Worm (Caenorhabditis elegans): ENCODE results near the gene cutl-17.

Gene cutl-17

ce11 chrIV:9408004-9408403, 49.3 kb downstream of the cutl-17 start, which contains the start of gene F56D5.5:
TSS of gene F56D5.5 (minus strand) at chrIV:9408104.
- TF ChIP-seq madf-2 (tag; optimal IDR thresholded peaks at IDR 0.05) (no peak), ttx-3 (tag; optimal IDR thresholded peaks at IDR 0.05) (no peak), unc-3 (GFP tag; conservative IDR thresholded peaks at IDR 0.05) (no peak), unc-3 (tag; optimal IDR thresholded peaks at IDR 0.05) (no peak), pros-1 (tag; optimal IDR thresholded peaks at IDR 0.05) (no peak), K02D7.2 (tag; optimal IDR thresholded peaks at IDR 0.05) (no peak), ceh-2 (tag; optimal IDR thresholded peaks at IDR 0.05) (no peak), ahr-1 (tag; optimal IDR thresholded peaks at IDR 0.05) (no peak), fax-1 (tag; optimal IDR thresholded peaks at IDR 0.05) (no peak), ztf-16 (tag; optimal IDR thresholded peaks at IDR 0.05) (no peak), lim-6 (tag; optimal IDR thresholded peaks at IDR 0.05) (no peak)

ce11 chrIV:9403761-9404420, 53.4 kb downstream of the cutl-17 start:
- TF ChIP-seq nhr-232 (tag; optimal IDR thresholded peaks at IDR 0.05) (no peak), ceh-48 (tag; optimal IDR thresholded peaks at IDR 0.05) (peak; percentile 36)

ce11 chrIV:9401715-9402114, 55.6 kb downstream of the cutl-17 start, which contains the start of gene F56D5.6:
TSS of gene F56D5.6 (plus strand) at chrIV:9401922.
- TF ChIP-seq pax-1 (tag; optimal IDR thresholded peaks at IDR 0.05): no peak
- no peak for TF ChIP-seq tbx-7 (tag; optimal IDR thresholded peaks at IDR 0.05)
- no peak for TF ChIP-seq lin-11 (tag; optimal IDR thresholded peaks at IDR 0.05)
- TF ChIP-seq pha-4 (tag; optimal IDR thresholded peaks at IDR 0.05): no peak
- TF ChIP-seq unc-42 (tag; optimal IDR thresholded peaks at IDR 0.05): no peak
- TF ChIP-seq ceh-14 (tag; optimal IDR thresholded peaks at IDR 0.05): no peak

All from whole organism, late embryonic.